Worm (Caenorhabditis elegans): ENCODE data around the gene F48F7.3.

ce11 chrX:13945090-13945489 is 18.2 kb upstream of the F48F7.3 start:
- no peak for TF ChIP-seq ztf-4 (tag; optimal IDR thresholded peaks at IDR 0.05)
- no peak for TF ChIP-seq unc-39 (tag; optimal IDR thresholded peaks at IDR 0.05)
- no peak for TF ChIP-seq elt-2 (tag; optimal IDR thresholded peaks at IDR 0.05)
- no peak for TF ChIP-seq aly-2 (tag; optimal IDR thresholded peaks at IDR 0.05)
